Worm (Caenorhabditis elegans) whole organism, mixed stage, embryonic: ENCODE results near the gene dop-2.

ENCODE experiments used
- elt-1 ChIP-seq: sonication (generic microtip); optimal IDR thresholded peaks from 2 replicates; lab custom pipeline; 2017; ENCODE audit warnings: missing genetic modification characterization, mild to moderate bottlenecking, missing compliant biosample characterization, antibody characterized with exemption, moderate library complexity, borderline replicate concordance; ENCODE audit not compliant: insufficient read depth
- nhr-237 ChIP-seq: fragments of 150-350 bp; optimal IDR thresholded peaks from 2 replicates; lab custom pipeline; 2014; ENCODE audit warnings: missing biosample characterization, missing genetic modification characterization
- sptf-1 ChIP-seq: sonication (generic microtip); optimal IDR thresholded peaks from 2 replicates; lab custom pipeline; 2017; ENCODE audit warnings: mild to moderate bottlenecking, missing genetic modification characterization, moderate library complexity, missing compliant biosample characterization

- TF ChIP-seq elt-1 (tag; lab: Kevin White, UChicago), result no peak
- TF ChIP-seq sptf-1 (tag; lab: Kevin White, UChicago), result peak; percentile 85
- peak; percentile 6 for TF ChIP-seq nhr-237
Measured at ce11 chrV:9582594-9583322, 25.6 kb upstream of the dop-2 start, which contains the start of gene rtfo-1.
